Worm (Caenorhabditis elegans) whole organism, mixed stage, embryonic: Measurements from ENCODE around the gene tpra-1.
A peak's percentile ranks its signal among the peaks of the same experiment; 100 is the strongest.

Experiments used
- M03D4.4 ChIP-seq: sonication (generic microtip); optimal IDR thresholded peaks from 2 replicates; lab custom pipeline; 2017; ENCODE audit warnings: mild to moderate bottlenecking, missing genetic modification characterization, missing compliant biosample characterization
- bed-3 ChIP-seq: fragments of 200-800 bp; sonication (Bioruptor generic); optimal IDR thresholded peaks from 3 replicates; lab custom pipeline; 2018; ENCODE audit warnings: mild to moderate bottlenecking, missing genetic modification characterization, moderate library complexity, missing compliant biosample characterization
- blmp-1 ChIP-seq: fragments of 150-350 bp; optimal IDR thresholded peaks from 2 replicates; lab custom pipeline; 2014; ENCODE audit warnings: missing biosample characterization, missing genetic modification characterization
- ceh-43 ChIP-seq: fragments of 200-800 bp; sonication (Bioruptor generic); optimal IDR thresholded peaks from 2 replicates; lab custom pipeline; 2018; ENCODE audit warnings: mild to moderate bottlenecking, missing genetic modification characterization, moderate library complexity, missing compliant biosample characterization
- ceh-83 ChIP-seq: fragments of 200-800 bp; sonication (Bioruptor generic); optimal IDR thresholded peaks from 2 replicates; lab custom pipeline; 2018; ENCODE audit warnings: mild to moderate bottlenecking, missing genetic modification characterization, missing compliant biosample characterization
- ces-1 ChIP-seq: fragments of 150-350 bp; optimal IDR thresholded peaks from 2 replicates; lab custom pipeline; 2014; ENCODE audit warnings: missing biosample characterization, missing genetic modification reagents, missing genetic modification characterization
- cnd-1 ChIP-seq: fragments of 200-800 bp; sonication (Bioruptor generic); optimal IDR thresholded peaks from 2 replicates; lab custom pipeline; 2018; ENCODE audit warnings: mild to moderate bottlenecking, missing genetic modification characterization, missing compliant biosample characterization
- drap-1 ChIP-seq: fragments of 200-800 bp; sonication (Bioruptor generic); optimal IDR thresholded peaks from 3 replicates; lab custom pipeline; 2018; ENCODE audit warnings: mild to moderate bottlenecking, missing genetic modification characterization, missing compliant biosample characterization
- elt-1 ChIP-seq: sonication (generic microtip); optimal IDR thresholded peaks from 2 replicates; lab custom pipeline; 2017; ENCODE audit warnings: missing genetic modification characterization, mild to moderate bottlenecking, missing compliant biosample characterization, antibody characterized with exemption, moderate library complexity, borderline replicate concordance; ENCODE audit not compliant: insufficient read depth
- elt-3 ChIP-seq: fragments of 150-350 bp; optimal IDR thresholded peaks from 2 replicates; lab custom pipeline; 2014; ENCODE audit warnings: missing biosample characterization, missing genetic modification characterization
- flh-1 ChIP-seq: fragments of 200-800 bp; sonication (Bioruptor generic); optimal IDR thresholded peaks from 2 replicates; lab custom pipeline; 2018; ENCODE audit warnings: mild to moderate bottlenecking, missing genetic modification characterization, moderate library complexity, missing compliant biosample characterization
- ham-2 ChIP-seq: fragments of 200-800 bp; sonication (Bioruptor generic); optimal IDR thresholded peaks from 2 replicates; lab custom pipeline; 2018; ENCODE audit warnings: mild to moderate bottlenecking, missing genetic modification characterization, missing compliant biosample characterization
- hlh-1 ChIP-seq: fragments of 150-350 bp; optimal IDR thresholded peaks from 2 replicates; lab custom pipeline; 2014; ENCODE audit warnings: missing biosample characterization, missing genetic modification reagents, missing genetic modification characterization
- lin-13 ChIP-seq: fragments of 150-350 bp; optimal IDR thresholded peaks from 2 replicates; lab custom pipeline; 2014; ENCODE audit warnings: missing biosample characterization, missing genetic modification characterization
- lin-32 ChIP-seq: fragments of 200-800 bp; sonication (Bioruptor generic); optimal IDR thresholded peaks from 2 replicates; lab custom pipeline; 2018; ENCODE audit warnings: mild to moderate bottlenecking, missing genetic modification characterization, missing compliant biosample characterization
- lsy-2 ChIP-seq: fragments of 150-350 bp; optimal IDR thresholded peaks from 2 replicates; lab custom pipeline; 2014; ENCODE audit warnings: missing biosample characterization, missing genetic modification characterization
- mab-5 ChIP-seq: fragments of 150-350 bp; optimal IDR thresholded peaks from 2 replicates; lab custom pipeline; 2014; ENCODE audit warnings: missing biosample characterization, missing genetic modification characterization
- mep-1 ChIP-seq: fragments of 150-350 bp; optimal IDR thresholded peaks from 2 replicates; lab custom pipeline; 2017; ENCODE audit warnings: missing biosample characterization, missing genetic modification reagents, missing genetic modification characterization, inconsistent platforms
- mls-2 ChIP-seq: sonication (generic microtip); optimal IDR thresholded peaks from 2 replicates; lab custom pipeline; 2016; ENCODE audit warnings: mild to moderate bottlenecking, missing genetic modification characterization, moderate library complexity, missing compliant biosample characterization
- nhr-12 ChIP-seq: fragments of 150-350 bp; optimal IDR thresholded peaks from 2 replicates; lab custom pipeline; 2014; ENCODE audit warnings: missing biosample characterization, missing genetic modification characterization
- nhr-2 ChIP-seq: fragments of 150-350 bp; optimal IDR thresholded peaks from 2 replicates; lab custom pipeline; 2014; ENCODE audit warnings: missing biosample characterization, missing genetic modification characterization
- nhr-237 ChIP-seq: fragments of 150-350 bp; optimal IDR thresholded peaks from 2 replicates; lab custom pipeline; 2014; ENCODE audit warnings: missing biosample characterization, missing genetic modification characterization
- nhr-28 ChIP-seq: fragments of 150-350 bp; optimal IDR thresholded peaks from 2 replicates; lab custom pipeline; 2014; ENCODE audit warnings: missing biosample characterization, missing genetic modification characterization
- nhr-76 ChIP-seq: sonication (generic microtip); optimal IDR thresholded peaks from 2 replicates; lab custom pipeline; 2017; ENCODE audit warnings: missing biosample characterization, missing genetic modification characterization
- pha-4 ChIP-seq: fragments of 150-350 bp; optimal IDR thresholded peaks from 2 replicates; lab custom pipeline; 2018; ENCODE audit warnings: missing biosample characterization, missing genetic modification reagents, missing genetic modification characterization
- sem-2 ChIP-seq: fragments of 200-800 bp; sonication (Bioruptor generic); optimal IDR thresholded peaks from 2 replicates; lab custom pipeline; 2018; ENCODE audit warnings: mild to moderate bottlenecking, missing genetic modification characterization, missing compliant biosample characterization
- snpc-4 ChIP-seq: fragments of 150-350 bp; optimal IDR thresholded peaks from 2 replicates; lab custom pipeline; 2014; ENCODE audit warnings: missing biosample characterization, missing genetic modification characterization
- sptf-1 ChIP-seq: sonication (generic microtip); optimal IDR thresholded peaks from 2 replicates; lab custom pipeline; 2017; ENCODE audit warnings: mild to moderate bottlenecking, missing genetic modification characterization, moderate library complexity, missing compliant biosample characterization
- tbx-8 ChIP-seq: fragments of 200-800 bp; sonication (Bioruptor generic); optimal IDR thresholded peaks from 2 replicates; lab custom pipeline; 2018; ENCODE audit warnings: mild to moderate bottlenecking, missing genetic modification characterization, moderate library complexity, missing compliant biosample characterization
- unc-120 ChIP-seq: sonication (generic microtip); optimal IDR thresholded peaks from 2 replicates; lab custom pipeline; 2017; ENCODE audit warnings: missing genetic modification characterization, missing compliant biosample characterization; ENCODE audit not compliant: poor library complexity, severe bottlenecking
- unc-39 ChIP-seq: fragments of 150-350 bp; optimal IDR thresholded peaks from 2 replicates; lab custom pipeline; 2014; ENCODE audit warnings: missing biosample characterization, missing genetic modification characterization
- unc-62 ChIP-seq: fragments of 150-350 bp; optimal IDR thresholded peaks from 2 replicates; lab custom pipeline; 2014; ENCODE audit warnings: missing biosample characterization, missing genetic modification reagents, missing genetic modification characterization
- zip-8 ChIP-seq: fragments of 150-350 bp; optimal IDR thresholded peaks from 2 replicates; lab custom pipeline; 2014; ENCODE audit warnings: missing biosample characterization, missing genetic modification characterization
- ztf-11 ChIP-seq: fragments of 150-350 bp; optimal IDR thresholded peaks from 2 replicates; lab custom pipeline; 2014; ENCODE audit warnings: missing biosample characterization, missing genetic modification characterization

Gene tpra-1

ce11 chrIV:9001184-9001583 lies 44.9 kb downstream of the tpra-1 start:
- TF ChIP-seq snpc-4 (tag; lab: Kevin White, UChicago): no peak
- TF ChIP-seq ceh-83 (GFP tag; lab: Kevin White, UChicago): no peak
- TF ChIP-seq pha-4: no peak
- no peak for TF ChIP-seq nhr-237
- no peak for TF ChIP-seq hlh-1 (tag; lab: Kevin White, UChicago)
- no peak for TF ChIP-seq unc-62 (GFP tag; lab: Kevin White, UChicago)
- no peak for TF ChIP-seq M03D4.4
- no peak for TF ChIP-seq nhr-76 (tag; lab: Kevin White, UChicago)
- no peak for TF ChIP-seq sem-2
- no peak for TF ChIP-seq drap-1 (GFP tag; lab: Kevin White, UChicago)
- TF ChIP-seq elt-3 (tag; lab: Kevin White, UChicago): no peak
- no peak for TF ChIP-seq unc-39 (tag; lab: Kevin White, UChicago)
- no peak for TF ChIP-seq lin-32
- no peak for TF ChIP-seq sptf-1 (tag; lab: Kevin White, UChicago)
- no peak for TF ChIP-seq blmp-1
- TF ChIP-seq nhr-12 (tag; lab: Kevin White, UChicago): no peak

DNA sequence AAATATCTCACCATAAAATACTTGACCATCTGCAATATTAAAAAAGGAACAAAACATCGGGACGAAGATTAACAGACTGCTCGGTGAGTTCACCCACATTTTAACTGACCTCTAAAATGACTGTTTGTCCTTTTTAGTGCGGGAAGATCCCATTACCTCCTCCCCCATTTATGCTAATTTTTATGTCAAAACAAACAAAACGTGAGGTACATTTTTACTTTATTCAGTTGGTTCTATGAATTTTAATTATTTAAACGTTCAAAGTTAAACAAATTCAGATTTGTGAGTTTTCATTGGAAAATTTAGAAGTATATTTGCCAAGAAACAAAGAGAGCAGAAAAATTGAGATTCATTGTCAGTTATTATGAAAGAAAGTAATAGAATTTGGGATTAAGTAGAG lies 46.3 kb downstream of the tpra-1 start, which contains the start of gene C53D6.8:
Gene C53D6.8 (minus strand): TSS at position 101 of the 400 bp plus-strand sequence.
- TF ChIP-seq elt-1 (no peak), lin-13 (tag; lab: Kevin White, UChicago) (no peak), ham-2 (no peak), mls-2 (tag; lab: Kevin White, UChicago) (no peak), mep-1 (tag; lab: Kevin White, UChicago) (no peak), cnd-1 (no peak), sem-2 (no peak), unc-120 (tag; lab: Kevin White, UChicago) (no peak), bed-3 (GFP tag; lab: Kevin White, UChicago) (no peak), hlh-1 (tag; lab: Kevin White, UChicago) (no peak), ces-1 (GFP tag; lab: Kevin White, UChicago) (no peak), snpc-4 (tag; lab: Kevin White, UChicago) (no peak), ztf-11 (tag; lab: Kevin White, UChicago) (no peak), lsy-2 (tag; lab: Kevin White, UChicago) (no peak), tbx-8 (GFP tag; lab: Kevin White, UChicago) (no peak), unc-39 (tag; lab: Kevin White, UChicago) (no peak), zip-8 (tag; lab: Kevin White, UChicago) (no peak), mab-5 (tag; lab: Kevin White, UChicago) (no peak), nhr-237 (no peak), M03D4.4 (no peak)
- TF ChIP-seq, all 35 proteins: peak for 0

ce11 chrIV:9005310-9005709 lies 49.0 kb downstream of the tpra-1 start, which contains the start of gene unc-129:
Gene unc-129, minus strand, starts transcription at chrIV:9005410.
- TF ChIP-seq lsy-2 (tag; lab: Kevin White, UChicago) (no peak), ztf-11 (tag; lab: Kevin White, UChicago) (no peak), nhr-28 (tag; lab: Kevin White, UChicago) (no peak), cnd-1 (no peak), hlh-1 (tag; lab: Kevin White, UChicago) (no peak), pha-4 (no peak), ceh-83 (GFP tag; lab: Kevin White, UChicago) (no peak), nhr-2 (no peak), nhr-12 (tag; lab: Kevin White, UChicago) (no peak), elt-1 (no peak), unc-39 (tag; lab: Kevin White, UChicago) (no peak), M03D4.4 (no peak), bed-3 (GFP tag; lab: Kevin White, UChicago) (no peak), flh-1 (no peak), ceh-43 (GFP tag; lab: Kevin White, UChicago) (no peak), sem-2 (no peak), lin-32 (no peak), unc-62 (GFP tag; lab: Kevin White, UChicago) (no peak), nhr-76 (tag; lab: Kevin White, UChicago) (no peak)

- TF ChIP-seq mep-1 (tag; lab: Kevin White, UChicago) (no peak), hlh-1 (tag; lab: Kevin White, UChicago) (peak; percentile 74), unc-62 (GFP tag; lab: Kevin White, UChicago) (peak; percentile 72), lsy-2 (tag; lab: Kevin White, UChicago) (no peak)
These were observed 51.7 kb downstream of the tpra-1 start for ce11 chrIV:9007947-9008346.
